Worm (Caenorhabditis elegans) whole organism, young adult: ENCODE results near the gene C05C10.3.
A peak's percentile ranks its signal among the peaks of the same experiment; 100 is the strongest.

Experiments used
- B0019.2 ChIP-seq: fragments of 200-800 bp; sonication (Bioruptor generic); conservative IDR thresholded peaks from 2 replicates; pipeline ENCODE4 v1.3.6; 2022; ENCODE audit warnings: missing genetic modification reagents, missing genetic modification characterization, missing compliant biosample characterization
- B0035.1 ChIP-seq: sonication (generic microtip); optimal IDR thresholded peaks from 2 replicates; lab custom pipeline; 2016; ENCODE audit warnings: missing genetic modification characterization, mild to moderate bottlenecking, missing compliant biosample characterization, missing genotype, missing genetic modification reagents
- B0261.1 ChIP-seq: sonication (generic microtip); optimal IDR thresholded peaks from 2 replicates; lab custom pipeline; 2016; ENCODE audit warnings: mild to moderate bottlenecking, missing genetic modification characterization, moderate library complexity, missing compliant biosample characterization
- C17E4.6 ChIP-seq: fragments of 200-800 bp; sonication (Bioruptor generic); IDR thresholded peaks from 2 replicates; pipeline ENCODE4 v1.3.6; 2022; ENCODE audit warnings: missing genetic modification reagents, missing genetic modification characterization, missing compliant biosample characterization
- F22D6.2 ChIP-seq: sonication (generic microtip); optimal IDR thresholded peaks from 2 replicates; lab custom pipeline; 2016; ENCODE audit warnings: mild to moderate bottlenecking, missing genetic modification characterization, missing compliant biosample characterization
- F37B4.10 ChIP-seq: fragments of 200-800 bp; sonication (Bioruptor generic); IDR thresholded peaks from 2 replicates; pipeline ENCODE4 v1.3.6; 2022; ENCODE audit warnings: missing genetic modification characterization, missing compliant biosample characterization
- F55B11.4 ChIP-seq: sonication (generic microtip); optimal IDR thresholded peaks from 2 replicates; lab custom pipeline; 2016; ENCODE audit warnings: missing compliant biosample characterization, missing genetic modification characterization, borderline replicate concordance; ENCODE audit not compliant: insufficient read depth
- T26A5.8 ChIP-seq: sonication (generic microtip); optimal IDR thresholded peaks from 2 replicates; lab custom pipeline; 2016; ENCODE audit warnings: missing genetic modification characterization, missing compliant biosample characterization
- Y53F4B.3 ChIP-seq: fragments of 200-800 bp; sonication (Bioruptor generic); IDR thresholded peaks from 2 replicates; pipeline ENCODE4 v1.3.6; 2022; ENCODE audit warnings: missing genetic modification reagents, missing genetic modification characterization, missing compliant biosample characterization
- Y79H2A.3 ChIP-seq: fragments of 200-800 bp; sonication (Bioruptor generic); conservative IDR thresholded peaks from 2 replicates; pipeline ENCODE4 v1.3.6; 2022; ENCODE audit warnings: missing genetic modification reagents, missing genetic modification characterization, missing compliant biosample characterization
- ZK185.1 ChIP-seq: sonication (generic microtip); optimal IDR thresholded peaks from 2 replicates; lab custom pipeline; 2016; ENCODE audit warnings: mild to moderate bottlenecking, missing genetic modification characterization, missing compliant biosample characterization; ENCODE audit not compliant: poor library complexity, severe bottlenecking
- akir-1 ChIP-seq: fragments of 200-800 bp; sonication (Bioruptor generic); optimal IDR thresholded peaks from 2 replicates; lab custom pipeline; 2018; ENCODE audit warnings: mild to moderate bottlenecking, missing genetic modification characterization, moderate library complexity, missing compliant biosample characterization
- aptf-2 ChIP-seq: fragments of 200-800 bp; sonication (Bioruptor generic); conservative IDR thresholded peaks from 2 replicates; pipeline ENCODE4 v1.3.6; 2022; ENCODE audit warnings: missing genetic modification reagents, missing genetic modification characterization, missing compliant biosample characterization
- aptf-3 ChIP-seq: fragments of 200-800 bp; sonication (Bioruptor generic); IDR thresholded peaks from 2 replicates; pipeline ENCODE4 v1.3.6; 2022; ENCODE audit warnings: missing genetic modification characterization, missing compliant biosample characterization
- atf-7 ChIP-seq: sonication (generic microtip); optimal IDR thresholded peaks from 2 replicates; lab custom pipeline; 2017; ENCODE audit warnings: mild to moderate bottlenecking, missing genetic modification characterization, missing compliant biosample characterization
- athp-1 ChIP-seq: sonication (generic microtip); optimal IDR thresholded peaks from 2 replicates; lab custom pipeline; 2017; ENCODE audit warnings: mild to moderate bottlenecking, missing genetic modification characterization, missing compliant biosample characterization
- attf-5 ChIP-seq: fragments of 200-800 bp; sonication (Bioruptor generic); optimal IDR thresholded peaks from 2 replicates; lab custom pipeline; 2018; ENCODE audit warnings: mild to moderate bottlenecking, missing genetic modification characterization, missing compliant biosample characterization
- ccch-3 ChIP-seq: fragments of 200-800 bp; sonication (Bioruptor generic); optimal IDR thresholded peaks from 2 replicates; lab custom pipeline; 2018; ENCODE audit warnings: mild to moderate bottlenecking, missing genetic modification characterization, missing compliant biosample characterization
- cebp-1 ChIP-seq, 2 experiments: fragments of 200-800 bp in 1 of 2; sonication (Bioruptor generic) in 1 of 2; sonication (generic microtip) in 1 of 2; IDR thresholded peaks in 1 of 2; optimal IDR thresholded peaks in 1 of 2; 2 replicates each; pipeline versions ENCODE4 v1.3.6 to Lab custom; 2017 to 2022; ENCODE audit warnings: missing compliant biosample characterization in 2 of 2, missing genetic modification characterization in 2 of 2, mild to moderate bottlenecking in 1 of 2, missing genetic modification reagents in 1 of 2, moderate library complexity in 1 of 2
- chd-7 ChIP-seq: sonication (generic microtip); optimal IDR thresholded peaks from 2 replicates; lab custom pipeline; 2016; ENCODE audit warnings: mild to moderate bottlenecking, missing genetic modification characterization, moderate library complexity, missing compliant biosample characterization
- dpff-1 ChIP-seq: sonication (generic microtip); optimal IDR thresholded peaks from 2 replicates; lab custom pipeline; 2017; ENCODE audit warnings: mild to moderate bottlenecking, missing genetic modification characterization, missing compliant biosample characterization
- dpl-1 ChIP-seq: fragments of 150-350 bp; optimal IDR thresholded peaks from 2 replicates; lab custom pipeline; 2014; ENCODE audit warnings: missing biosample characterization, missing genetic modification reagents, missing genetic modification characterization
- efl-1 ChIP-seq: fragments of 150-350 bp; optimal IDR thresholded peaks from 2 replicates; lab custom pipeline; 2014; ENCODE audit warnings: missing biosample characterization, missing genetic modification reagents, missing genetic modification characterization
- egl-44 ChIP-seq: fragments of 200-800 bp; sonication (Bioruptor generic); IDR thresholded peaks from 2 replicates; pipeline ENCODE4 v1.3.6; 2022; ENCODE audit warnings: missing genetic modification reagents, missing genetic modification characterization, missing compliant biosample characterization
- ekl-4 ChIP-seq: fragments of 200-800 bp; sonication (Bioruptor generic); IDR thresholded peaks from 2 replicates; pipeline ENCODE4 v1.3.6; 2022; ENCODE audit warnings: missing genetic modification reagents, missing genetic modification characterization, missing compliant biosample characterization
- fkh-3 ChIP-seq: sonication (generic microtip); optimal IDR thresholded peaks from 2 replicates; lab custom pipeline; 2016; ENCODE audit warnings: mild to moderate bottlenecking, missing genetic modification characterization, missing compliant biosample characterization
- gei-17 ChIP-seq: fragments of 200-800 bp; sonication (Bioruptor generic); optimal IDR thresholded peaks from 2 replicates; lab custom pipeline; 2018; ENCODE audit warnings: mild to moderate bottlenecking, missing genetic modification characterization, missing compliant biosample characterization
- hlh-26 ChIP-seq: fragments of 200-800 bp; sonication (Bioruptor generic); conservative IDR thresholded peaks from 2 replicates; pipeline ENCODE4 v1.3.6; 2022; ENCODE audit warnings: missing genetic modification reagents, missing genetic modification characterization, missing compliant biosample characterization
- hmg-1.2 ChIP-seq: fragments of 200-800 bp; sonication (Bioruptor generic); IDR thresholded peaks from 2 replicates; pipeline ENCODE4 v1.3.6; 2022; ENCODE audit warnings: missing genetic modification reagents, missing genetic modification characterization, missing compliant biosample characterization
- hrde-1 ChIP-seq: sonication (generic microtip); optimal IDR thresholded peaks from 2 replicates; lab custom pipeline; 2016; ENCODE audit warnings: missing genetic modification characterization, mild to moderate bottlenecking, missing compliant biosample characterization, moderate library complexity, missing genotype, missing genetic modification reagents, borderline replicate concordance
- hsf-1 ChIP-seq: fragments of 200-800 bp; sonication (Bioruptor generic); IDR thresholded peaks from 2 replicates; pipeline ENCODE4 v1.3.6; 2022; ENCODE audit warnings: missing genetic modification reagents, missing genetic modification characterization, missing compliant biosample characterization
- lag-1 ChIP-seq: fragments of 200-800 bp; sonication (Bioruptor generic); IDR thresholded peaks from 2 replicates; pipeline ENCODE4 v1.3.6; 2022; ENCODE audit warnings: missing genetic modification reagents, missing genetic modification characterization, missing compliant biosample characterization
- let-526 ChIP-seq: fragments of 200-800 bp; sonication (Bioruptor generic); IDR thresholded peaks from 2 replicates; pipeline ENCODE4 v1.3.6; 2022; ENCODE audit warnings: missing genetic modification reagents, missing genetic modification characterization, missing compliant biosample characterization
- let-607 ChIP-seq, 2 experiments: fragments of 200-800 bp in 1 of 2; sonication (Bioruptor generic) in 1 of 2; sonication (generic microtip) in 1 of 2; optimal IDR thresholded peaks; 2 replicates each; lab custom pipeline; 2016 to 2018; ENCODE audit warnings: mild to moderate bottlenecking in 2 of 2, missing compliant biosample characterization in 2 of 2, missing genetic modification characterization in 2 of 2, moderate library complexity in 2 of 2, missing genotype in 1 of 2
- lin-26 ChIP-seq: fragments of 200-800 bp; sonication (Bioruptor generic); IDR thresholded peaks from 2 replicates; pipeline ENCODE4 v1.3.6; 2022; ENCODE audit warnings: missing genetic modification reagents, missing genetic modification characterization, missing compliant biosample characterization
- lin-54 ChIP-seq: fragments of 200-800 bp; sonication (Bioruptor generic); optimal IDR thresholded peaks from 2 replicates; lab custom pipeline; 2018; ENCODE audit warnings: mild to moderate bottlenecking, missing genetic modification characterization, missing compliant biosample characterization
- lsy-27 ChIP-seq: sonication (generic microtip); optimal IDR thresholded peaks from 2 replicates; lab custom pipeline; 2017; ENCODE audit warnings: missing genetic modification characterization, mild to moderate bottlenecking, missing compliant biosample characterization, antibody characterized with exemption, missing genotype, borderline replicate concordance; ENCODE audit not compliant: insufficient read depth
- madf-3 ChIP-seq: fragments of 200-800 bp; sonication (Bioruptor generic); IDR thresholded peaks from 2 replicates; pipeline ENCODE4 v1.3.6; 2022; ENCODE audit warnings: missing genetic modification reagents, missing genetic modification characterization, missing compliant biosample characterization
- madf-8 ChIP-seq: fragments of 200-800 bp; sonication (Bioruptor generic); conservative IDR thresholded peaks from 2 replicates; pipeline ENCODE4 v1.3.6; 2022; ENCODE audit warnings: missing genetic modification reagents, missing genetic modification characterization, missing compliant biosample characterization
- mxl-1 ChIP-seq: sonication (generic microtip); optimal IDR thresholded peaks from 2 replicates; lab custom pipeline; 2016; ENCODE audit warnings: missing genetic modification characterization, missing compliant biosample characterization
- nhr-80 ChIP-seq: sonication (generic microtip); optimal IDR thresholded peaks from 2 replicates; lab custom pipeline; 2016; ENCODE audit warnings: missing genetic modification characterization, missing compliant biosample characterization
- nhr-90 ChIP-seq: sonication (generic microtip); optimal IDR thresholded peaks from 2 replicates; lab custom pipeline; 2016; ENCODE audit warnings: missing genotype, mild to moderate bottlenecking, missing genetic modification characterization, missing compliant biosample characterization
- sea-2 ChIP-seq: fragments of 200-800 bp; sonication (Bioruptor generic); IDR thresholded peaks from 2 replicates; pipeline ENCODE4 v1.3.6; 2022; ENCODE audit warnings: missing genetic modification characterization, missing compliant biosample characterization
- snpc-1.3 ChIP-seq: sonication (generic microtip); optimal IDR thresholded peaks from 2 replicates; lab custom pipeline; 2017; ENCODE audit warnings: missing genetic modification characterization, mild to moderate bottlenecking, missing compliant biosample characterization, antibody characterized with exemption, moderate library complexity, missing genotype, missing genetic modification reagents; ENCODE audit not compliant: insufficient read depth
- sptf-2 ChIP-seq: fragments of 200-800 bp; sonication (Bioruptor generic); optimal IDR thresholded peaks from 2 replicates; lab custom pipeline; 2018; ENCODE audit warnings: mild to moderate bottlenecking, missing genetic modification characterization, missing compliant biosample characterization
- tlf-1 ChIP-seq: fragments of 200-800 bp; sonication (Bioruptor generic); optimal IDR thresholded peaks from 2 replicates; lab custom pipeline; 2018; ENCODE audit warnings: mild to moderate bottlenecking, missing genetic modification characterization, missing compliant biosample characterization
- ztf-25 ChIP-seq: fragments of 200-800 bp; sonication (Bioruptor generic); IDR thresholded peaks from 2 replicates; pipeline ENCODE4 v1.3.6; 2022; ENCODE audit warnings: missing genetic modification reagents, missing genetic modification characterization, missing compliant biosample characterization
- ztf-3 ChIP-seq: fragments of 200-800 bp; sonication (Bioruptor generic); optimal IDR thresholded peaks from 2 replicates; lab custom pipeline; 2018; ENCODE audit warnings: mild to moderate bottlenecking, missing genetic modification characterization, missing compliant biosample characterization

The C05C10.3 gene

DNA sequence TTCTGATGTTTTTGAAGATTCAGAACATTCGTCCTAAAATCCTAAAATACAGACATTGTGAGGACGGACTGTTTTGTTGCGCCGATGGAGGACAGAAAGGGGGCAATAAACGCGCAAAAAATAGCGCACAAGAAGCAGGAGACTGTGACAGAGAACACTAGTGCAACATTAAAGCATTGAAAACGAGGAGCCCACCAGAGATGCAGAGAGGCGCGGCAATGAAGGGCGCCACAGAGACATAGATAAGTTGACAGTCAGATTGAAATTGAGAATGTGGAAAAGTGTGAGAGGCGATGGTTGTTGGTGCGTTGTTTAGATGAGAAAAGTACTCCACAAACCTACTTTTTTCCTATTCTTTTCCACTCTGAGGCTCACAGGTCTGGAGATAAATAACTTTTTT, 38.3 kb upstream of the C05C10.3 start, which contains the start of gene aakg-5 (continued):
- no peak for TF ChIP-seq let-526 (GFP tag; lab: Robert Waterston, UW)
- no peak for TF ChIP-seq aptf-3 (GFP tag; lab: Robert Waterston, UW)
- TF ChIP-seq aptf-2 (GFP tag; lab: Robert Waterston, UW): no peak
- no peak for TF ChIP-seq Y53F4B.3 (GFP tag; lab: Robert Waterston, UW)
- no peak for TF ChIP-seq lsy-27 (tag; lab: Kevin White, UChicago)
- no peak for TF ChIP-seq snpc-1.3 (tag; lab: Kevin White, UChicago)
- no peak for TF ChIP-seq sptf-2 (GFP tag; lab: Kevin White, UChicago)
- TF ChIP-seq B0019.2 (GFP tag; lab: Robert Waterston, UW): no peak
- TF ChIP-seq ZK185.1 (tag; lab: Kevin White, UChicago): no peak
- TF ChIP-seq dpl-1 (GFP tag; lab: Kevin White, UChicago): no peak
- TF ChIP-seq fkh-3 (tag; lab: Kevin White, UChicago): no peak
- no peak for TF ChIP-seq B0035.1 (tag; lab: Kevin White, UChicago)
- TF ChIP-seq Y79H2A.3: no peak
- TF ChIP-seq cebp-1 (GFP tag; IDR thresholded peaks at IDR 0.05; lab: Robert Waterston, UW): peak; percentile 42; the same call in 1 of the 2 replicates
- no peak for TF ChIP-seq cebp-1 (tag; optimal IDR thresholded peaks at IDR 0.05; lab: Kevin White, UChicago)
- peak; percentile 91 for TF ChIP-seq hmg-1.2
- TF ChIP-seq F37B4.10 (GFP tag; lab: Robert Waterston, UW): no peak
- TF ChIP-seq nhr-80: peak; percentile 84
- no peak for TF ChIP-seq sea-2 (GFP tag; lab: Robert Waterston, UW)
- no peak for TF ChIP-seq madf-3
- no peak for TF ChIP-seq athp-1 (tag; lab: Kevin White, UChicago)
- no peak for TF ChIP-seq ccch-3 (GFP tag; lab: Kevin White, UChicago)
- TF ChIP-seq lin-26 (GFP tag; lab: Robert Waterston, UW): no peak
- no peak for TF ChIP-seq ztf-25 (GFP tag; lab: Robert Waterston, UW)
- no peak for TF ChIP-seq nhr-90
- TF ChIP-seq gei-17: peak; percentile 24
- no peak for TF ChIP-seq lag-1 (GFP tag; lab: Robert Waterston, UW)
- TF ChIP-seq B0261.1 (tag; lab: Kevin White, UChicago): no peak
- TF ChIP-seq C17E4.6 (GFP tag; lab: Robert Waterston, UW): no peak
- TF ChIP-seq efl-1 (GFP tag; lab: Kevin White, UChicago): no peak
- no peak for TF ChIP-seq egl-44 (GFP tag; lab: Robert Waterston, UW)
- no peak for TF ChIP-seq ztf-3
- TF ChIP-seq F22D6.2 (tag; lab: Kevin White, UChicago): no peak
- TF ChIP-seq let-607 (tag; optimal IDR thresholded peaks at IDR 0.05; lab: Kevin White, UChicago): peak in 1 of 2 experiments; percentile 28
- TF ChIP-seq lin-54 (GFP tag; lab: Kevin White, UChicago): peak; percentile 16
- TF ChIP-seq mxl-1: no peak
- no peak for TF ChIP-seq hrde-1 (tag; lab: Kevin White, UChicago)
- no peak for TF ChIP-seq F55B11.4 (tag; lab: Kevin White, UChicago)
- TF ChIP-seq hlh-26: no peak
- TF ChIP-seq ekl-4 (GFP tag; lab: Robert Waterston, UW): peak; percentile 44; the same call in 1 of the 2 replicates
- TF ChIP-seq hsf-1 (GFP tag; lab: Robert Waterston, UW): no peak
- TF ChIP-seq madf-8 (GFP tag; lab: Robert Waterston, UW): no peak
- no peak for TF ChIP-seq chd-7 (tag; lab: Kevin White, UChicago)
- TF ChIP-seq dpff-1 (tag; lab: Kevin White, UChicago): no peak
- TF ChIP-seq akir-1: no peak
- TF ChIP-seq atf-7 (tag; lab: Kevin White, UChicago): no peak
- no peak for TF ChIP-seq T26A5.8 (tag; lab: Kevin White, UChicago)
- no peak for TF ChIP-seq tlf-1 (GFP tag; lab: Kevin White, UChicago)
- TF ChIP-seq attf-5 (GFP tag; lab: Kevin White, UChicago): peak; percentile 42
